Fruit fly (Drosophila melanogaster): Measurements from ENCODE around the gene CG13032.

- TF ChIP-seq EcR (GFP tag; optimal IDR thresholded peaks at IDR 0.05) (no peak), CG32121 (GFP tag; IDR thresholded peaks at IDR 0.05) (peak; percentile 37; the same call in 1 of the 2 replicates), CG14655 (GFP tag; optimal IDR thresholded peaks at IDR 0.05) (no peak), fd96Ca (GFP tag; IDR thresholded peaks at IDR 0.05) (peak; percentile 62; the same call in 1 of the 3 replicates), CG12605 (GFP tag; IDR thresholded peaks at IDR 0.05) (no peak), CG4496 (GFP tag; IDR thresholded peaks at IDR 0.05) (peak; percentile 31; the same call in 1 of the 3 replicates)
Observed at dm6 chr3L:16646865-16647459, 26.8 kb upstream of the CG13032 start.
